Worm (Caenorhabditis elegans) whole organism, L2 larva: Measurements from ENCODE around the gene mdh-2.

ENCODE experiments used
- Y55F3AM.14 ChIP-seq: fragments of 200-800 bp; sonication (Bioruptor generic); optimal IDR thresholded peaks from 2 replicates; lab custom pipeline; 2018; ENCODE audit warnings: mild to moderate bottlenecking, missing genetic modification characterization, missing compliant biosample characterization
- ama-1 ChIP-seq: fragments of 150-350 bp; optimal IDR thresholded peaks from 2 replicates; lab custom pipeline; 2018; ENCODE audit warnings: inconsistent platforms
- dmd-4 ChIP-seq: sonication (generic microtip); optimal IDR thresholded peaks from 2 replicates; lab custom pipeline; 2017; ENCODE audit warnings: missing biosample characterization, missing genetic modification characterization
- elt-1 ChIP-seq: fragments of 150-350 bp; optimal IDR thresholded peaks from 2 replicates; lab custom pipeline; 2014; ENCODE audit warnings: missing biosample characterization, missing genetic modification characterization
- elt-3 ChIP-seq: sonication (generic microtip); optimal IDR thresholded peaks from 2 replicates; lab custom pipeline; 2017; ENCODE audit warnings: missing biosample characterization, missing genetic modification characterization
- lin-39 ChIP-seq: fragments of 150-350 bp; optimal IDR thresholded peaks from 2 replicates; lab custom pipeline; 2014; ENCODE audit warnings: missing biosample characterization, missing genetic modification reagents, missing genetic modification characterization
- lsy-2 ChIP-seq, 2 experiments: fragments of 150-350 bp in 1 of 2; sonication (generic microtip) in 1 of 2; optimal IDR thresholded peaks; 2 replicates each; lab custom pipeline; 2014 to 2017; ENCODE audit warnings: missing biosample characterization in 2 of 2, missing genetic modification characterization in 2 of 2
- nhr-23 ChIP-seq: fragments of 150-350 bp; optimal IDR thresholded peaks from 2 replicates; lab custom pipeline; 2014; ENCODE audit warnings: missing biosample characterization, missing genetic modification reagents, missing genetic modification characterization
- nhr-25 ChIP-seq: fragments of 150-350 bp; sonication (generic microtip); optimal IDR thresholded peaks from 3 replicates; lab custom pipeline; 2014; ENCODE audit warnings: missing biosample characterization, missing genetic modification characterization
- unc-39 ChIP-seq: fragments of 150-350 bp; optimal IDR thresholded peaks from 2 replicates; lab custom pipeline; 2014; ENCODE audit warnings: missing biosample characterization, missing genetic modification characterization
- unc-55 ChIP-seq: fragments of 150-350 bp; sonication (generic microtip); optimal IDR thresholded peaks from 3 replicates; lab custom pipeline; 2014; ENCODE audit warnings: missing biosample characterization, missing genetic modification reagents, missing genetic modification characterization
- ztf-11 ChIP-seq: sonication (generic microtip); optimal IDR thresholded peaks from 2 replicates; lab custom pipeline; 2017; ENCODE audit warnings: missing biosample characterization, missing genetic modification characterization
- ztf-4 ChIP-seq: fragments of 150-350 bp; optimal IDR thresholded peaks from 2 replicates; lab custom pipeline; 2014; ENCODE audit warnings: missing biosample characterization, missing genetic modification characterization

DNA sequence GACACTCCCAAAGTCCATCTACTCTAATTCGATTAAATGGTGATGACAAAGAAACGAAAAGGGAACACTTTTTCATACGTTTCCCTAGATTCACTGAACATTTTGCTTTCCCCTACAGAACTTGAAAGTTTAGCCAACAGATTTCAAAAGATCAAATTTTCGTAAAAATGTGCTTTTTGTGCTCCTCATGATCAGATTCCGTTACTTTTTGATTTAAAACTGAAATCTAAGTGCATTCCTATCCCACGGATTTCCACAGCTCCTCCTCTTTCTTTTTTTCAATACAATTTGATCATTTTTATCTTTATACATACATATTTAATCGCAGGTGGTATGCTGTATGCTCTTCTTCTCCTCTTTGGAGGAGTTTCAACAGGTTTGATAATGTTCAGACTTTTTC is 20.3 kb downstream of the mdh-2 start, which contains the start of gene ddo-3:
- TF ChIP-seq lsy-2 (tag; optimal IDR thresholded peaks at IDR 0.05; lab: Kevin White, UChicago) (no peak), ama-1 (lab: Kevin White, UChicago) (no peak), Y55F3AM.14 (GFP tag; lab: Kevin White, UChicago) (no peak), elt-3 (no peak), lin-39 (tag; lab: Kevin White, UChicago) (no peak), nhr-23 (tag; lab: Kevin White, UChicago) (no peak), unc-55 (GFP tag; lab: Kevin White, UChicago) (no peak), ztf-11 (tag; lab: Kevin White, UChicago) (no peak), unc-39 (tag; lab: Kevin White, UChicago) (no peak), elt-1 (no peak), dmd-4 (tag; lab: Kevin White, UChicago) (no peak), nhr-25 (tag; lab: Kevin White, UChicago) (no peak), ztf-4 (tag; lab: Kevin White, UChicago) (no peak)
